Fruit fly (Drosophila melanogaster): ENCODE results near the gene Akt.

Akt gene

DNA sequence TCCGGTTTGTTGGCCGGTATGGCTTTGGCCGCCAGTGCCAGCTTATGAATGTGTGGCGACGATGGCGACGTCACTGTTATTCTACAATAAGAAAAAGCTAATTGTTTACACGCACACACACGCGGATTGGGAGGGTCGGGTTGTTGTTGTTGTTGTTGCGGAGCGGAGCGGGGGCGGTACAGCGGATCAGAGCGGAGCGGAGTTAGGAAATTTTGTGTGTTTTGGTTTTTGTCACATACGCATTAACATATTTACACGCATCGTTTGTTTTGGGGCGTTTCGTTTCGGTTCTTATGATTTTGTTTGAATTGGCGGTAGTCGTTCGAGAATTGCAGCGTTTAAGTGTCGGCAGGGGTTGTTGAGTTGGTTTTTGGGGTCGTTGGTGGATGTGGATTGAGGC, 29.8 kb upstream of the Akt start:
- peak; percentile 5 for TF ChIP-seq eyg (GFP tag; optimal IDR thresholded peaks at IDR 0.05)
- no peak for TF ChIP-seq Elba2 (GFP tag; optimal IDR thresholded peaks at IDR 0.05)
- no peak for TF ChIP-seq schlank (tag; optimal IDR thresholded peaks at IDR 0.05)
- no peak for TF ChIP-seq Hmr (GFP tag; optimal IDR thresholded peaks at IDR 0.05)
- TF ChIP-seq CG4424 (GFP tag; optimal IDR thresholded peaks at IDR 0.05), result no peak
- no peak for TF ChIP-seq CG1529 (GFP tag; optimal IDR thresholded peaks at IDR 0.05)
- TF ChIP-seq sens-2 (GFP tag; IDR thresholded peaks at IDR 0.05), result no peak
- TF ChIP-seq croc (GFP tag; conservative IDR thresholded peaks at IDR 0.05), result no peak
- TF ChIP-seq pzg (GFP tag; optimal IDR thresholded peaks at IDR 0.05), result no peak
- TF ChIP-seq amos (GFP tag; IDR thresholded peaks at IDR 0.05; ENCODE audit: partially characterized antibody), result no peak
- no peak for TF ChIP-seq Bdp1 (GFP tag; optimal IDR thresholded peaks at IDR 0.05)
- TF ChIP-seq Doc2 (GFP tag; IDR thresholded peaks at IDR 0.05), result no peak
- peak; percentile 26; the same call in 1 of the 2 replicates for TF ChIP-seq E2f1 (GFP tag; IDR thresholded peaks at IDR 0.05)
- no peak for TF ChIP-seq Lim3 (GFP tag; IDR thresholded peaks at IDR 0.05)
- TF ChIP-seq Hand (GFP tag; optimal IDR thresholded peaks at IDR 0.05), result no peak
- TF ChIP-seq CG11723 (GFP tag; optimal IDR thresholded peaks at IDR 0.05), result peak; percentile 42
- no peak for TF ChIP-seq zen2 (GFP tag; IDR thresholded peaks at IDR 0.05; ENCODE audit: partially characterized antibody)
- TF ChIP-seq gsb (GFP tag; IDR thresholded peaks at IDR 0.05), result no peak
- peak; percentile 26 for TF ChIP-seq nerfin-1 (tag; optimal IDR thresholded peaks at IDR 0.05)
- peak; percentile 89 for TF ChIP-seq CG7745 (tag; optimal IDR thresholded peaks at IDR 0.05)
- peak; percentile 86 for TF ChIP-seq crol (GFP tag; IDR thresholded peaks at IDR 0.05)
- no peak for TF ChIP-seq ro (GFP tag; IDR thresholded peaks at IDR 0.05)
- TF ChIP-seq D19A (tag; optimal IDR thresholded peaks at IDR 0.05), result no peak
- no peak for TF ChIP-seq Stat92E (GFP tag; optimal IDR thresholded peaks at IDR 0.05)
- no peak for TF ChIP-seq CG2889 (GFP tag; IDR thresholded peaks at IDR 0.05)
- TF ChIP-seq CG15514 (GFP tag; optimal IDR thresholded peaks at IDR 0.05), result no peak
- no peak for TF ChIP-seq ash1 (GFP tag; optimal IDR thresholded peaks at IDR 0.05)
- no peak for TF ChIP-seq Dip3 (GFP tag; optimal IDR thresholded peaks at IDR 0.05)
- TF ChIP-seq CG6689 (GFP tag; IDR thresholded peaks at IDR 0.05), result no peak
- peak; percentile 45 for TF ChIP-seq CrebB (tag; optimal IDR thresholded peaks at IDR 0.05)
- no peak for TF ChIP-seq CG6791 (GFP tag; IDR thresholded peaks at IDR 0.05; ENCODE audit: partially characterized antibody)
- TF ChIP-seq org-1 (GFP tag; optimal IDR thresholded peaks at IDR 0.05), result peak; percentile 56
- no peak for TF ChIP-seq chn (GFP tag; optimal IDR thresholded peaks at IDR 0.05)
- TF ChIP-seq CHES-1-like (GFP tag; optimal IDR thresholded peaks at IDR 0.05), result no peak
- no peak for TF ChIP-seq zf30C (GFP tag; optimal IDR thresholded peaks at IDR 0.05)
- no peak for TF ChIP-seq Vsx1 (GFP tag; optimal IDR thresholded peaks at IDR 0.05)
- TF ChIP-seq CG4617 (GFP tag; optimal IDR thresholded peaks at IDR 0.05; ENCODE audit: borderline replicate concordance), result no peak
- TF ChIP-seq hbn (GFP tag; IDR thresholded peaks at IDR 0.05; ENCODE audit: partially characterized antibody), result no peak
- no peak for TF ChIP-seq peb (GFP tag; IDR thresholded peaks at IDR 0.05)
- no peak for TF ChIP-seq ewg (GFP tag; optimal IDR thresholded peaks at IDR 0.05)
- TF ChIP-seq CG2116 (GFP tag; optimal IDR thresholded peaks at IDR 0.05), result no peak
- TF ChIP-seq disco-r (GFP tag; optimal IDR thresholded peaks at IDR 0.05), result peak; percentile 41
- no peak for TF ChIP-seq CG11398 (GFP tag; optimal IDR thresholded peaks at IDR 0.05)
- no peak for TF ChIP-seq Gug (GFP tag; IDR thresholded peaks at IDR 0.05)
- TF ChIP-seq CG11093 (GFP tag; IDR thresholded peaks at IDR 0.05), result no peak
- no peak for TF ChIP-seq CG14965 (GFP tag; optimal IDR thresholded peaks at IDR 0.05; ENCODE audit: borderline replicate concordance)
- no peak for TF ChIP-seq fd96Cb (tag; optimal IDR thresholded peaks at IDR 0.05)
- no peak for TF ChIP-seq pho (GFP tag; optimal IDR thresholded peaks at IDR 0.05)
- TF ChIP-seq dati (GFP tag; IDR thresholded peaks at IDR 0.05), result no peak
- TF ChIP-seq CG14860 (GFP tag; IDR thresholded peaks at IDR 0.05; ENCODE audit: partially characterized antibody), result no peak
- no peak for TF ChIP-seq crc (GFP tag; optimal IDR thresholded peaks at IDR 0.05)
